Fruit fly (Drosophila melanogaster) whole organism, adult: ENCODE data around the gene CG14406.

Source experiments
- CG11617 ChIP-seq: fragments of 200-800 bp; sonication (Bioruptor generic); optimal IDR thresholded peaks from 2 replicates; lab custom pipeline; 2017; ENCODE audit warnings: mild to moderate bottlenecking, missing biosample characterization, missing genetic modification reagents, missing genetic modification characterization
- CG12768 ChIP-seq: fragments of 200-800 bp; sonication (Bioruptor generic); optimal IDR thresholded peaks from 2 replicates; lab custom pipeline; 2017; ENCODE audit warnings: missing biosample characterization, missing genetic modification characterization, mild to moderate bottlenecking, moderate library complexity, missing genetic modification reagents
- CG14711 ChIP-seq: fragments of 200-800 bp; sonication (Bioruptor generic); optimal IDR thresholded peaks from 2 replicates; lab custom pipeline; 2018; ENCODE audit warnings: missing biosample characterization, mild to moderate bottlenecking, missing genetic modification characterization, moderate library complexity
- CG1620 ChIP-seq: fragments of 200-800 bp; sonication (Bioruptor generic); optimal IDR thresholded peaks from 2 replicates; lab custom pipeline; 2016; ENCODE audit warnings: missing biosample characterization, missing genetic modification characterization
- CG33017 ChIP-seq: fragments of 200-800 bp; sonication (Bioruptor generic); optimal IDR thresholded peaks from 2 replicates; lab custom pipeline; 2018; ENCODE audit warnings: missing biosample characterization, mild to moderate bottlenecking, missing genetic modification characterization, moderate library complexity
- CG5204 ChIP-seq: fragments of 200-800 bp; sonication (Bioruptor generic); optimal IDR thresholded peaks from 2 replicates; lab custom pipeline; 2016; ENCODE audit warnings: missing biosample characterization, missing genetic modification characterization
- CG7045 ChIP-seq: fragments of 200-800 bp; sonication (Bioruptor generic); optimal IDR thresholded peaks from 2 replicates; lab custom pipeline; 2017; ENCODE audit warnings: missing biosample characterization, mild to moderate bottlenecking, missing genetic modification characterization
- CG7101 ChIP-seq: fragments of 200-800 bp; sonication (Bioruptor generic); optimal IDR thresholded peaks from 2 replicates; lab custom pipeline; 2018; ENCODE audit warnings: missing biosample characterization, mild to moderate bottlenecking, missing genetic modification characterization, moderate library complexity
- Clk ChIP-seq: fragments of 200-800 bp; sonication (Bioruptor generic); optimal IDR thresholded peaks from 2 replicates; lab custom pipeline; 2017; ENCODE audit warnings: missing biosample characterization, missing genetic modification characterization
- Crg-1 ChIP-seq: fragments of 200-800 bp; sonication (Bioruptor generic); optimal IDR thresholded peaks from 2 replicates; lab custom pipeline; 2016; ENCODE audit warnings: missing biosample characterization, missing genetic modification characterization
- Hr96 ChIP-seq: fragments of 200-800 bp; sonication (Bioruptor generic); optimal IDR thresholded peaks from 2 replicates; lab custom pipeline; 2016; ENCODE audit warnings: missing biosample characterization, missing genetic modification characterization
- Mnt ChIP-seq: fragments of 200-800 bp; sonication (Bioruptor generic); optimal IDR thresholded peaks from 2 replicates; lab custom pipeline; 2016; ENCODE audit warnings: missing biosample characterization, mild to moderate bottlenecking, missing genetic modification characterization
- bab1 ChIP-seq: fragments of 200-800 bp; sonication (Bioruptor generic); optimal IDR thresholded peaks from 3 replicates; lab custom pipeline; 2019; ENCODE audit warnings: missing biosample characterization, mild to moderate bottlenecking, missing genetic modification characterization, moderate library complexity
- cic ChIP-seq: fragments of 200-800 bp; sonication (Bioruptor generic); optimal IDR thresholded peaks from 2 replicates; lab custom pipeline; 2017; ENCODE audit warnings: missing biosample characterization, mild to moderate bottlenecking, missing genetic modification characterization, moderate library complexity
- cnc ChIP-seq, 2 experiments: fragments of >200 bp; optimal IDR thresholded peaks; 2 replicates each; lab custom pipeline; 2017
- kay ChIP-seq: fragments of 200-800 bp; sonication (Bioruptor generic); peaks from one replicate; lab custom pipeline; 2016; ENCODE audit warnings: missing biosample characterization, missing genetic modification characterization, borderline replicate concordance
- ovo ChIP-seq: fragments of 200-800 bp; sonication (Bioruptor generic); optimal IDR thresholded peaks from 2 replicates; lab custom pipeline; 2016; ENCODE audit warnings: missing biosample characterization, missing genetic modification characterization
- pad ChIP-seq: fragments of 200-800 bp; sonication (Bioruptor generic); optimal IDR thresholded peaks from 3 replicates; lab custom pipeline; 2017; ENCODE audit warnings: missing biosample characterization, missing genetic modification characterization, mild to moderate bottlenecking, moderate library complexity, missing genetic modification reagents
- tj ChIP-seq: fragments of 200-800 bp; sonication (Bioruptor generic); optimal IDR thresholded peaks from 3 replicates; lab custom pipeline; 2017; ENCODE audit warnings: missing biosample characterization, mild to moderate bottlenecking, missing genetic modification characterization, moderate library complexity
- toe ChIP-seq: fragments of 200-800 bp; sonication (Bioruptor generic); optimal IDR thresholded peaks from 2 replicates; lab custom pipeline; 2016; ENCODE audit warnings: missing biosample characterization, missing genetic modification characterization

The CG14406 gene

DNA sequence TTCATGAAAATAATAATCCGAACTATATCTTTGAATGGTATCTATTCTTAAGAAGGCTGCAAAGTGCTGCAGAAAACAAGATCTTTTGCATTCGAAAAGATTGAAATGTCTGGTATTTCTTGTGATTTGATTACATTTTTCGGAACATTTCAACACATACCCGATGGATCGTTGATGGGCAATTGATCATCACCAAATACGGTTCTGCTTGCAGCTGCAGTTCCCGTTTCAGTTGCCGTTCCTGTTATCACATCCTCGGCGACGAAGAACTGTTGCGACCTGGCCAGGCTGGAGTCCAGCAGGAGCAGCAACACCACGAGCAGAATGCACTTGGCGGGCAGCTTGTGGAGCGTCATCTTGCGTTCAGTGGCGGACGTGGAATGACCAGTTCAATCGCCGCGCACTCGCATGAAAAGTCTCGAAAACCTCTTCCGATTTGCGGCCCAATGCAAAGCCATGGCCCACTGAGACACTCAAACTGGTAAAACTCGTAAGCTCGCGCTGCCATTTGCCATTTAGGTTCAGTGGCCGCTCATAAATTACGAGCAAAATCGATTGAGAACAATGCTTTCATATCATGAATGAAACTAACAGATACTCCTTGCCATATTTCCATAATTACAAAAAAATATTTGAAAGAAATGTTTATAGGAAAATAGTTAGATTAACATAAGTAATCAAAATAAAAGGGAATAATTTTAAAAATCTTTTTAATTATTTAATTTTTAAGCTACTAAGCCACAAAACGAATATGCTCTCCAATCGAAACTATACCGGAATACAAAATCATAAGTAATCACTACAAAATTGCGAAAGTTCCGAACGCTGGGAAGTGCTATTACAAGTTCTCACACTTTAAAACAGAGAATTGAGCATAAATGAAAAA, at the start of gene CG14406:
Gene CG14406, minus strand, starts transcription at position 382 of the 886 bp plus-strand sequence.
- TF ChIP-seq bab1 (no peak), toe (GFP tag; lab: Kevin White, UChicago) (no peak), cic (GFP tag; lab: Kevin White, UChicago) (no peak), CG1620 (GFP tag; lab: Kevin White, UChicago) (no peak), Hr96 (GFP tag; lab: Kevin White, UChicago) (no peak), tj (GFP tag; lab: Kevin White, UChicago) (no peak), CG7045 (GFP tag; lab: Kevin White, UChicago) (no peak), Crg-1 (GFP tag; lab: Kevin White, UChicago) (no peak), CG12768 (no peak), CG33017 (no peak), CG5204 (GFP tag; lab: Kevin White, UChicago) (no peak), pad (GFP tag; lab: Kevin White, UChicago) (no peak), CG14711 (tag; lab: Kevin White, UChicago) (no peak), kay (GFP tag; lab: Kevin White, UChicago) (no peak), cnc (optimal IDR thresholded peaks at IDR 0.05; lab: Kevin White, UChicago) (no peak)

DNA sequence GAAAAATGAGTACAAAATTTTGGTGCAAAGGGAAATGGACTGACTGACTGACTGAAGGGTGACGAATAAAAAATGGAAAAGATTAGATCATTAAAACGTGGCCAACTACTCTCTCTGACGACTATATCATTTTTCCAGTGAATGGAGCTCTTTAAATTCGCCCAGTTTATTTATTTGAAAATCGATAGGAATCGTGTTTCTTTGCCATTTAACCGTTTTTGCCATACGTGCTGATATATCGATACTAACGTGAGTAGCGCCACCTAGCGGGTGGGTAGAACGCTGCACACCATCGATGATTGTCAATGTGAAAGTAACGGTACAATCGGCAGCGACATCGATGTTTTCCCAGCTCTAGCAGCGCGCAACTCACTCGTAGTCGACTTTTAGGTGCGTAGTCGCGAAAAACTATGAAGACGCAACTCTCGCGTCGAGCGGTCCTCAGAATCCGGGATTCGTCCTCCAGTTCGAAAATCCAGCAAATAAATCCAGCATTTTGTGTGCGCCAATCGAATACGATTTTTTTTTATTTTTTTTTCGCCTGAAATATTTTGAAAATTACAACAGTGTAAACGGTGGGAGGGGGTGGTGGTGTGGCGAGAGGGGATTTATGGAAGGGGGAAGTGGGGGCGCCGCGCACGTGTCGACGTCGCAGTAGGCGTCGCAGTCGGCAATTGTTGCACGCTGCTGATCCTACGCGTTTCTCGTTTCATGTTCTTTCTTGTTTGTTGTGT, 44.6 kb upstream of the CG14406 start, which contains the start of the genes CG9030 and eag:
Gene CG9030, minus strand, starts transcription at position 51 of the 734 bp plus-strand sequence.
Gene eag, plus strand, starts transcription at position 428 of the 734 bp plus-strand sequence.
- TF ChIP-seq Mnt (GFP tag; lab: Kevin White, UChicago) (no peak), Hr96 (GFP tag; lab: Kevin White, UChicago) (no peak), CG33017 (no peak), CG7045 (GFP tag; lab: Kevin White, UChicago) (no peak), cic (GFP tag; lab: Kevin White, UChicago) (no peak), ovo (GFP tag; lab: Kevin White, UChicago) (peak; percentile 64), CG12768 (no peak)

- TF ChIP-seq cic (GFP tag; lab: Kevin White, UChicago) (no peak), CG1620 (GFP tag; lab: Kevin White, UChicago) (peak; percentile 65), bab1 (peak; percentile 7), CG7101 (tag; lab: Kevin White, UChicago) (peak; percentile 31), tj (GFP tag; lab: Kevin White, UChicago) (no peak), Hr96 (GFP tag; lab: Kevin White, UChicago) (peak; percentile 7)
Observed at dm6 chrX:14953896-14954295, 43.3 kb upstream of the CG14406 start.

DNA sequence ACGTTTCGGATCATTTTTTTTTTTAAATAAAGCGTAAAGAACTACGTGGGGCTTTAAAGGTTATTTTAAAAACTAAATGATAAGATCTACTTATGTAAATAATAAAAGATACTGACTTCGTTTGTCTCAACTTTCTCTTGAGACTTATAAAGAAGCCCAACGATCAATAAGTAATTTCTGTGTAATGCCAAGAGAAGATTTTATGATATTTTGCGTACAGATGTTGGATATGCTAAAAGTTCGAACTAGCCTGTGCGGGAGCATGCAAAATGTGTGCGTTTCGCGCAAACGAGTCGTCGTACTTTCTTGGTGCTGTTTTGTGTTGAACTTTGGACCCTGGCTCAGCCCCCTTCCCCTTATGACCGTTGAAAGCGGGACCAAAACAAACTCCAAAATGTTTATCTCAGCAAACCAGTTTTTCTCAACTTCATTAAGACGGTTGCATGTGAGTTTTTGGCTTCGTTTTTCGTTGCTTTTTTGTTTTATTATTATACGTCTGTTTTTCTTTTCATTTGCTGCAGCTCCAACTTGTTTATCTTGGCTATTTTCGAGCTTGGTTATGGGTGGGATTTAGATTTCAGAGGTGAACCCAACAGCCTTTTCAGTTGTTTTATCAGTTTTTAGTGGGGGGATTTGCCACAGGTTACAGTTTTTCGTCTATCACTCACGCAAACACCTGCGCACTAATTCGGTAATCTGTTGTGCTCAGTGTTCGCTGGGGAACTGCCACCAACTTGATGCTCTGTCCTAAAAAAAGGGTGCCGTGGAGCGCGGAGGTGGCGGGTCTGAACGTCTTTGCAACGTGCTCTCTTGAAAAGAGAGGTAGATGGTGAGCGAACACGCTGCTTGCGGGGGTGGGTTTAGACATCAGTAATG, 42.4 kb upstream of the CG14406 start, which contains the start of gene pdgy:
Gene pdgy, minus strand, starts transcription at position 688 of the 876 bp plus-strand sequence.
- TF ChIP-seq tj (GFP tag; lab: Kevin White, UChicago) = peak; percentile 91
- TF ChIP-seq kay (GFP tag; lab: Kevin White, UChicago) = peak; percentile 13
- TF ChIP-seq CG14711 (tag; lab: Kevin White, UChicago) = no peak
- no peak for TF ChIP-seq CG5204 (GFP tag; lab: Kevin White, UChicago)
- peak; percentile 34 for TF ChIP-seq Hr96 (GFP tag; lab: Kevin White, UChicago)
- peak; percentile 32 for TF ChIP-seq toe (GFP tag; lab: Kevin White, UChicago)
- TF ChIP-seq CG7045 (GFP tag; lab: Kevin White, UChicago) = no peak
- TF ChIP-seq bab1 = no peak
- TF ChIP-seq cic (GFP tag; lab: Kevin White, UChicago) = peak; percentile 28
- no peak for TF ChIP-seq CG11617 (GFP tag; lab: Kevin White, UChicago)
- TF ChIP-seq Mnt (GFP tag; lab: Kevin White, UChicago) = no peak
- no peak for TF ChIP-seq Clk
- no peak for TF ChIP-seq Crg-1 (GFP tag; lab: Kevin White, UChicago)
- TF ChIP-seq pad (GFP tag; lab: Kevin White, UChicago) = peak; percentile 84
- TF ChIP-seq cnc (optimal IDR thresholded peaks at IDR 0.05; lab: Kevin White, UChicago) = no peak
- TF ChIP-seq CG12768 = peak; percentile 57
- no peak for TF ChIP-seq CG1620 (GFP tag; lab: Kevin White, UChicago)
- TF ChIP-seq CG7101 (tag; lab: Kevin White, UChicago) = no peak
- TF ChIP-seq ovo (GFP tag; lab: Kevin White, UChicago) = no peak
- no peak for TF ChIP-seq CG33017
